Worm (Caenorhabditis elegans): ENCODE results near the gene cpt-3.

ce11 chrIII:2132059-2132458 is 49.4 kb downstream of the cpt-3 start:
- TF ChIP-seq ama-1 (optimal IDR thresholded peaks at IDR 0.05) (no peak), tbx-37 (GFP tag; conservative IDR thresholded peaks at IDR 0.05) (no peak), scrt-1 (GFP tag; IDR thresholded peaks at IDR 0.05) (no peak), hnd-1 (tag; optimal IDR thresholded peaks at IDR 0.05) (no peak)

Measured in whole organism, early embryonic.